Worm (Caenorhabditis elegans) whole organism, L3 larva: ENCODE measurements around the gene F54E7.9.

ENCODE experiments used
- R02D3.7 ChIP-seq: fragments of 150-350 bp; optimal IDR thresholded peaks from 2 replicates; lab custom pipeline; 2014; ENCODE audit warnings: missing biosample characterization, missing genetic modification characterization
- ceh-28 ChIP-seq: fragments of 150-350 bp; optimal IDR thresholded peaks from 2 replicates; lab custom pipeline; 2014; ENCODE audit warnings: missing biosample characterization, missing genetic modification reagents, missing genetic modification characterization
- elt-3 ChIP-seq, 3 experiments: fragments of 150-350 bp in 1 of 3; sonication (generic microtip) in 2 of 3; optimal IDR thresholded peaks; 2 replicates in 2 of 3; 4 replicates in 1 of 3; lab custom pipeline; 2014 to 2017; ENCODE audit warnings: missing biosample characterization in 3 of 3, missing genetic modification characterization in 3 of 3
- nhr-11 ChIP-seq: fragments of 150-350 bp; optimal IDR thresholded peaks from 2 replicates; lab custom pipeline; 2014; ENCODE audit warnings: missing biosample characterization, missing genetic modification characterization
- nhr-23 ChIP-seq: fragments of 150-350 bp; optimal IDR thresholded peaks from 2 replicates; lab custom pipeline; 2014; ENCODE audit warnings: missing biosample characterization, missing genetic modification reagents, missing genetic modification characterization
- snpc-4 ChIP-seq: fragments of 150-350 bp; optimal IDR thresholded peaks from 2 replicates; lab custom pipeline; 2014; ENCODE audit warnings: missing biosample characterization, missing genetic modification characterization
- unc-62 ChIP-seq: fragments of 150-350 bp; sonication (generic microtip); optimal IDR thresholded peaks from 4 replicates; lab custom pipeline; 2014; ENCODE audit warnings: missing biosample characterization, missing genetic modification reagents, missing genetic modification characterization

- TF ChIP-seq elt-3 (tag; optimal IDR thresholded peaks at IDR 0.05; lab: Kevin White, UChicago) = no peak
- TF ChIP-seq R02D3.7 (tag; lab: Kevin White, UChicago) = no peak
- TF ChIP-seq nhr-23 (tag; lab: Kevin White, UChicago) = no peak
- TF ChIP-seq unc-62 (GFP tag; lab: Kevin White, UChicago) = no peak
- no peak for TF ChIP-seq nhr-11
- TF ChIP-seq ceh-28 (tag; lab: Kevin White, UChicago) = no peak
- TF ChIP-seq snpc-4 (tag; lab: Kevin White, UChicago) = no peak
These were observed 35.0 kb downstream of the F54E7.9 start for ce11 chrIII:5642692-5643091.
